Worm (Caenorhabditis elegans) whole organism, late embryonic: Measurements from ENCODE around the gene gly-4.

Source experiments
- C38D4.7 ChIP-seq: fragments of 200-800 bp; sonication (Bioruptor generic); optimal IDR thresholded peaks from 2 replicates; lab custom pipeline; 2018; ENCODE audit warnings: mild to moderate bottlenecking, missing genetic modification characterization, moderate library complexity, missing compliant biosample characterization
- K02D7.2 ChIP-seq: sonication (generic microtip); optimal IDR thresholded peaks from 2 replicates; lab custom pipeline; 2017; ENCODE audit warnings: mild to moderate bottlenecking, missing genetic modification characterization, missing compliant biosample characterization
- K09A11.1 ChIP-seq: sonication (generic microtip); optimal IDR thresholded peaks from 2 replicates; lab custom pipeline; 2017; ENCODE audit warnings: antibody characterized with exemption, mild to moderate bottlenecking, missing genetic modification characterization, missing compliant biosample characterization; ENCODE audit not compliant: insufficient read depth
- T23F11.4 ChIP-seq: fragments of 200-800 bp; sonication (Bioruptor generic); optimal IDR thresholded peaks from 2 replicates; lab custom pipeline; 2018; ENCODE audit warnings: mild to moderate bottlenecking, missing genetic modification characterization, missing compliant biosample characterization
- ama-1 ChIP-seq: fragments of 150-350 bp; optimal IDR thresholded peaks from 2 replicates; lab custom pipeline; 2014
- ceh-18 ChIP-seq: sonication (generic microtip); optimal IDR thresholded peaks from 2 replicates; lab custom pipeline; 2016; ENCODE audit warnings: missing genetic modification characterization, missing compliant biosample characterization
- ceh-2 ChIP-seq: sonication (generic microtip); optimal IDR thresholded peaks from 2 replicates; lab custom pipeline; 2016; ENCODE audit warnings: missing genotype, missing genetic modification characterization, missing compliant biosample characterization
- ceh-22 ChIP-seq: sonication (generic microtip); optimal IDR thresholded peaks from 2 replicates; lab custom pipeline; 2017; ENCODE audit warnings: missing biosample characterization, missing genetic modification characterization
- ceh-24 ChIP-seq: sonication (generic microtip); optimal IDR thresholded peaks from 2 replicates; lab custom pipeline; 2016; ENCODE audit warnings: mild to moderate bottlenecking, missing genetic modification characterization, missing compliant biosample characterization
- ceh-34 ChIP-seq: sonication (generic microtip); optimal IDR thresholded peaks from 2 replicates; lab custom pipeline; 2016; ENCODE audit warnings: mild to moderate bottlenecking, missing genetic modification characterization, missing compliant biosample characterization
- ceh-9 ChIP-seq: sonication (generic microtip); optimal IDR thresholded peaks from 2 replicates; lab custom pipeline; 2016; ENCODE audit warnings: mild to moderate bottlenecking, missing genetic modification characterization, inconsistent platforms, missing compliant biosample characterization
- che-1 ChIP-seq: sonication (generic microtip); optimal IDR thresholded peaks from 2 replicates; lab custom pipeline; 2016; ENCODE audit warnings: mild to moderate bottlenecking, missing genetic modification characterization, missing compliant biosample characterization
- elt-2 ChIP-seq: sonication (generic microtip); optimal IDR thresholded peaks from 2 replicates; lab custom pipeline; 2016; ENCODE audit warnings: missing genetic modification reagents, missing genetic modification characterization, missing compliant biosample characterization
- ets-4 ChIP-seq: sonication (generic microtip); optimal IDR thresholded peaks from 2 replicates; lab custom pipeline; 2016; ENCODE audit warnings: missing genetic modification characterization, missing compliant biosample characterization
- eyg-1 ChIP-seq: sonication (generic microtip); optimal IDR thresholded peaks from 2 replicates; lab custom pipeline; 2016; ENCODE audit warnings: missing genotype, missing genetic modification characterization, missing compliant biosample characterization
- gmeb-2 ChIP-seq: sonication (generic microtip); optimal IDR thresholded peaks from 2 replicates; lab custom pipeline; 2016; ENCODE audit warnings: missing genetic modification characterization, inconsistent platforms, missing compliant biosample characterization
- hlh-13 ChIP-seq: fragments of 200-800 bp; sonication (Bioruptor generic); optimal IDR thresholded peaks from 2 replicates; lab custom pipeline; 2018; ENCODE audit warnings: mild to moderate bottlenecking, missing genetic modification characterization, missing compliant biosample characterization
- hlh-15 ChIP-seq: sonication (generic microtip); optimal IDR thresholded peaks from 2 replicates; lab custom pipeline; 2016; ENCODE audit warnings: missing genetic modification characterization, missing compliant biosample characterization
- hlh-6 ChIP-seq: sonication (generic microtip); optimal IDR thresholded peaks from 2 replicates; lab custom pipeline; 2016; ENCODE audit warnings: missing genotype, missing genetic modification characterization, missing compliant biosample characterization
- lim-6 ChIP-seq: sonication (generic microtip); optimal IDR thresholded peaks from 2 replicates; lab custom pipeline; 2016; ENCODE audit warnings: missing genetic modification characterization, missing compliant biosample characterization
- madf-2 ChIP-seq: sonication (generic microtip); optimal IDR thresholded peaks from 2 replicates; lab custom pipeline; 2017; ENCODE audit warnings: missing genetic modification characterization, missing compliant biosample characterization
- mec-3 ChIP-seq: sonication (generic microtip); optimal IDR thresholded peaks from 2 replicates; lab custom pipeline; 2016; ENCODE audit warnings: borderline replicate concordance, missing genetic modification characterization, missing compliant biosample characterization
- nfya-1 ChIP-seq: sonication (generic microtip); optimal IDR thresholded peaks from 2 replicates; lab custom pipeline; 2017; ENCODE audit warnings: missing genetic modification characterization, mild to moderate bottlenecking, missing compliant biosample characterization, antibody characterized with exemption, moderate library complexity
- nhr-11 ChIP-seq: fragments of 150-350 bp; optimal IDR thresholded peaks from 2 replicates; lab custom pipeline; 2014; ENCODE audit warnings: missing biosample characterization, missing genetic modification characterization
- nhr-232 ChIP-seq: sonication (generic microtip); optimal IDR thresholded peaks from 2 replicates; lab custom pipeline; 2016; ENCODE audit warnings: missing genetic modification characterization, missing compliant biosample characterization
- odd-2 ChIP-seq: sonication (generic microtip); optimal IDR thresholded peaks from 2 replicates; lab custom pipeline; 2017; ENCODE audit warnings: antibody characterized with exemption, mild to moderate bottlenecking, missing genetic modification characterization, missing compliant biosample characterization
- pag-3 ChIP-seq: sonication (generic microtip); optimal IDR thresholded peaks from 2 replicates; lab custom pipeline; 2016; ENCODE audit warnings: missing compliant biosample characterization, missing genetic modification characterization, borderline replicate concordance
- pat-9 ChIP-seq: fragments of 200-800 bp; sonication (Bioruptor generic); optimal IDR thresholded peaks from 2 replicates; lab custom pipeline; 2018; ENCODE audit warnings: mild to moderate bottlenecking, missing genetic modification characterization, moderate library complexity, missing compliant biosample characterization
- pax-1 ChIP-seq: fragments of 150-350 bp; optimal IDR thresholded peaks from 2 replicates; lab custom pipeline; 2014; ENCODE audit warnings: missing biosample characterization, missing genetic modification characterization
- pha-2 ChIP-seq: sonication (generic microtip); optimal IDR thresholded peaks from 2 replicates; lab custom pipeline; 2017; ENCODE audit warnings: mild to moderate bottlenecking, missing genetic modification characterization, missing compliant biosample characterization
- ref-2 ChIP-seq: sonication (generic microtip); optimal IDR thresholded peaks from 2 replicates; lab custom pipeline; 2016; ENCODE audit warnings: missing genetic modification characterization, missing compliant biosample characterization
- rnt-1 ChIP-seq: sonication (generic microtip); optimal IDR thresholded peaks from 2 replicates; lab custom pipeline; 2016; ENCODE audit warnings: missing genetic modification characterization, missing compliant biosample characterization
- tbx-2 ChIP-seq: sonication (generic microtip); optimal IDR thresholded peaks from 2 replicates; lab custom pipeline; 2016; ENCODE audit warnings: missing genetic modification characterization, missing compliant biosample characterization
- tbx-7 ChIP-seq: sonication (generic microtip); optimal IDR thresholded peaks from 2 replicates; lab custom pipeline; 2016; ENCODE audit warnings: missing genotype, missing genetic modification characterization, missing compliant biosample characterization
- ttx-3 ChIP-seq: sonication (generic microtip); optimal IDR thresholded peaks from 2 replicates; lab custom pipeline; 2016; ENCODE audit warnings: missing genetic modification reagents, missing genetic modification characterization, missing compliant biosample characterization
- unc-42 ChIP-seq: sonication (generic microtip); optimal IDR thresholded peaks from 2 replicates; lab custom pipeline; 2016; ENCODE audit warnings: missing genotype, missing genetic modification characterization, missing compliant biosample characterization
- unc-55 ChIP-seq: sonication (generic microtip); optimal IDR thresholded peaks from 2 replicates; lab custom pipeline; 2017; ENCODE audit warnings: missing biosample characterization, missing genetic modification reagents, missing genetic modification characterization
- unc-86 ChIP-seq: sonication (generic microtip); optimal IDR thresholded peaks from 2 replicates; lab custom pipeline; 2016; ENCODE audit warnings: missing genetic modification characterization, missing compliant biosample characterization
- zip-5 ChIP-seq: sonication (generic microtip); optimal IDR thresholded peaks from 2 replicates; lab custom pipeline; 2016; ENCODE audit warnings: missing genetic modification characterization, missing compliant biosample characterization
- ztf-16 ChIP-seq: sonication (generic microtip); optimal IDR thresholded peaks from 2 replicates; lab custom pipeline; 2017; ENCODE audit warnings: missing genetic modification characterization, missing compliant biosample characterization

The gly-4 gene

DNA sequence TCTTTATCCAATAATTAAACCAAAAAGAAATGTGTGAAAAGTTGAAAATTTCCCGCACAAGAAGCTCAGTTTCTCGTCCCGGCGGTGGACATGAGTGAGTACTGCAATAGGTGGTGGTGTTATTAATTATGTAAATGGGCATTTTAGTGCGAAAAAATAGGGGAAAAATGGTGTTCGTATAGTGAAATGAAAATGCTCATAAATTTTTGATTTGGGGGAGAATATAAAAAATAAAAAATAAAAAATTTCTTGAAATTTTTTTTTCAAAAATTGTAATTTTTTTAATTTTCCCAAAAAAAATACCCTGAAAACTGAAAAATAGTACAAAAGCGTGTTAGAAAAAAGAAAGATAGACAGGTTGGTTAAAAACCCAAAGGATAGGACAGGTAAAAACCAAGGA is at the start of gene gly-4:
gly-4 (minus strand) TSS at position 101 of the 400 bp plus-strand sequence.
- TF ChIP-seq ceh-34 (tag; lab: Kevin White, UChicago) (no peak), T23F11.4 (GFP tag; lab: Kevin White, UChicago) (no peak), odd-2 (tag; lab: Kevin White, UChicago) (no peak), lim-6 (tag; lab: Kevin White, UChicago) (no peak), ceh-2 (tag; lab: Kevin White, UChicago) (no peak), madf-2 (no peak), unc-55 (GFP tag; lab: Kevin White, UChicago) (no peak), nhr-11 (no peak), hlh-15 (tag; lab: Kevin White, UChicago) (no peak), eyg-1 (no peak), tbx-7 (tag; lab: Kevin White, UChicago) (no peak), rnt-1 (no peak), mec-3 (tag; lab: Kevin White, UChicago) (no peak), che-1 (tag; lab: Kevin White, UChicago) (no peak), nhr-232 (tag; lab: Kevin White, UChicago) (no peak)

DNA sequence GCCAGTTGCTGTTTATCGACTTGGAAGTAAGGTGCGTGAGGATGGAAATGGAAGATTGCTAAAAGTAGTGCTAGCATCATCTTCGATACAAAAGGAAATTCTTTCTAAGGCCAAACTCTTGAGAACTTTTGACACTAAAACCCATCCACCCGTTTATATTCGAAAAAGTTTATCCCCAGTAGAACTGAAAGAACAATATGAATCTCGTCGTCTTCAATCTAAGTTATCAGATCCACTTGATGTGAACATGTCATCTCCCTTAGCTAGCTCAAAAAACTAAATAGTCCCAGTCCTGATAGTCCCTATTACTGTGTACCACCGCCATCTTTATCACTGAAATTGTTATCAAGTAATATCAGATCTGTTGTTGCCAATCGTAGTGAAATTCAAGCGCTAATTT is 41.8 kb upstream of the gly-4 start:
- no peak for TF ChIP-seq unc-42 (tag; lab: Kevin White, UChicago)
- TF ChIP-seq ceh-9 (tag; lab: Kevin White, UChicago): no peak
- no peak for TF ChIP-seq pat-9 (tag; lab: Kevin White, UChicago)
- TF ChIP-seq nfya-1 (tag; lab: Kevin White, UChicago): no peak
- TF ChIP-seq unc-86 (tag; lab: Kevin White, UChicago): no peak
- TF ChIP-seq eyg-1: no peak

DNA sequence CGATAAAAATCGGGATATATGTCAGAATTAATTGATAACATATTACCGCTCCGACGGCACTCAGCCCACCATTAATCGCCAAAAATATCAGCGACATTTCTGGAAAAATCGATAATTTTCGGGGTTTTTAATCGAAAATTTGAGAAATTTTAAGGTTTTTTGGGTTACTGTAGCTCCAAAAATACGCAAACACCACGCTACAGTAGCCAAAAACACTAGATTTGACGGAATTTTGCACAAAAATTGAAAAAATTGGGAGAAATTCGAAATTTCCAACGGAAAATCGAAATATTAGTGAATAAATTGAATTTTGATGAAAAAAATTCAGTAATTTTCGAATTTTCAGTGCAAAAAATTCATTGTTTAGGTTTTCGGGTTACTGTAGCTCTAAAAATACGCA is 39.1 kb upstream of the gly-4 start, which contains the start of gene algn-7:
algn-7 (minus strand) TSS at position 101 of the 400 bp plus-strand sequence.
- TF ChIP-seq gmeb-2 (no peak), nfya-1 (tag; lab: Kevin White, UChicago) (no peak), elt-2 (tag; lab: Kevin White, UChicago) (no peak), ceh-9 (tag; lab: Kevin White, UChicago) (no peak), pag-3 (no peak), K02D7.2 (tag; lab: Kevin White, UChicago) (no peak), ttx-3 (tag; lab: Kevin White, UChicago) (no peak), hlh-13 (no peak), K09A11.1 (tag; lab: Kevin White, UChicago) (no peak), ztf-16 (tag; lab: Kevin White, UChicago) (no peak), unc-55 (GFP tag; lab: Kevin White, UChicago) (no peak), ceh-24 (no peak), ama-1 (lab: Kevin White, UChicago) (no peak), ceh-18 (tag; lab: Kevin White, UChicago) (no peak), zip-5 (no peak), pax-1 (tag; lab: Kevin White, UChicago) (no peak), ets-4 (no peak), ref-2 (no peak)

DNA sequence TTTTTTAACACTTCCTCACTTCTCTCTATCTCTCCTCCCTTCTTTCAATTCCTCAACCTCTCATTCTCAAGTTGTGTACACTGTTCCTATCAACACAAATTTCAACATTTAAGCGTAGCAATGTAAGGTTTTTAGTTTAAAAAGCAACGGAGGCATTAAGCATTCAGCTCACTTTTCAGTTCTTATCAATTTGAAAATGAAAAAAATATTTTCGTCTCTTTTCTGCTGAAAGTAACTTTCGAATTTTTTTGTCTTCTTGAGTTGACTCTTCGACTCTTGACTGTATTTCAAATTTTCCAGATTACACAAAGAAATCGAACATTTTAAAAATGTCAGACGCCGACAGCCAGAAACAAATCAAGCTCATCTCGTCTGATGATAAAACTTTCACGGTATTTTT is 28.8 kb upstream of the gly-4 start, which contains the start of gene skr-4:
skr-4 (plus strand) TSS at position 301 of the 400 bp plus-strand sequence.
- no peak for TF ChIP-seq C38D4.7 (GFP tag; lab: Kevin White, UChicago)
- TF ChIP-seq madf-2: no peak
- no peak for TF ChIP-seq ets-4
- no peak for TF ChIP-seq hlh-6 (tag; lab: Kevin White, UChicago)
- no peak for TF ChIP-seq pax-1 (tag; lab: Kevin White, UChicago)
- TF ChIP-seq nfya-1 (tag; lab: Kevin White, UChicago): no peak
- no peak for TF ChIP-seq K09A11.1 (tag; lab: Kevin White, UChicago)
- no peak for TF ChIP-seq eyg-1
- no peak for TF ChIP-seq ceh-9 (tag; lab: Kevin White, UChicago)
- no peak for TF ChIP-seq pha-2 (tag; lab: Kevin White, UChicago)
- TF ChIP-seq ceh-2 (tag; lab: Kevin White, UChicago): no peak
- no peak for TF ChIP-seq ceh-22
- TF ChIP-seq che-1 (tag; lab: Kevin White, UChicago): no peak
- TF ChIP-seq tbx-2: no peak
- TF ChIP-seq ceh-34 (tag; lab: Kevin White, UChicago): no peak
